Fruit fly (Drosophila melanogaster) whole organism, embryonic: Measurements from ENCODE around the gene Moe.

Experiments
- Ada2b ChIP-seq: fragments of 200-800 bp; sonication (Bioruptor generic); IDR thresholded peaks from 2 replicates; pipeline ENCODE4 v1.3.6; 2022; ENCODE audit warnings: missing biosample characterization, missing genetic modification characterization
- B-H2 ChIP-seq: fragments of 200-800 bp; sonication (Bioruptor generic); optimal IDR thresholded peaks from 2 replicates; lab custom pipeline; 2018; ENCODE audit warnings: missing biosample characterization, mild to moderate bottlenecking, missing genetic modification characterization
- CG1024 ChIP-seq: fragments of 200-800 bp; sonication (Bioruptor generic); IDR thresholded peaks from 2 replicates; pipeline ENCODE4 v1.3.6; 2022; ENCODE audit warnings: missing biosample characterization, missing genetic modification characterization
- CG10267 ChIP-seq: fragments of 200-800 bp; sonication (Bioruptor generic); optimal IDR thresholded peaks from 2 replicates; lab custom pipeline; 2018; ENCODE audit warnings: missing biosample characterization, mild to moderate bottlenecking, missing genetic modification characterization, moderate library complexity
- CG10366 ChIP-seq: fragments of 200-800 bp; sonication (Bioruptor generic); IDR thresholded peaks from 2 replicates; pipeline ENCODE4 v1.3.6; 2022; ENCODE audit warnings: missing biosample characterization, missing genetic modification characterization
- CG10431 ChIP-seq: fragments of 200-800 bp; sonication (Bioruptor generic); optimal IDR thresholded peaks from 3 replicates; lab custom pipeline; 2018; ENCODE audit warnings: missing biosample characterization, mild to moderate bottlenecking, missing genetic modification characterization
- CG11093 ChIP-seq: fragments of 200-800 bp; sonication (Bioruptor generic); IDR thresholded peaks from 3 replicates; pipeline ENCODE4 v1.3.6; 2022; ENCODE audit warnings: missing biosample characterization, missing genetic modification characterization
- CG11504 ChIP-seq: fragments of 200-800 bp; sonication (Bioruptor generic); optimal IDR thresholded peaks from 3 replicates; lab custom pipeline; 2019; ENCODE audit warnings: missing biosample characterization, mild to moderate bottlenecking, missing genetic modification characterization, moderate library complexity
- CG12391 ChIP-seq: fragments of 200-800 bp; sonication (Bioruptor generic); optimal IDR thresholded peaks from 3 replicates; lab custom pipeline; 2018; ENCODE audit warnings: missing biosample characterization, mild to moderate bottlenecking, missing genetic modification characterization, moderate library complexity
- CG14014 ChIP-seq: fragments of 200-800 bp; sonication (Bioruptor generic); IDR thresholded peaks from 2 replicates; pipeline ENCODE4 v1.3.6; 2022; ENCODE audit warnings: missing biosample characterization, missing genetic modification characterization
- CG14667 ChIP-seq: fragments of 200-800 bp; sonication (Bioruptor generic); IDR thresholded peaks from 2 replicates; pipeline ENCODE4 v1.3.6; 2022; ENCODE audit warnings: missing biosample characterization, missing genetic modification characterization
- CG1603 ChIP-seq: fragments of 200-800 bp; sonication (Bioruptor generic); optimal IDR thresholded peaks from 2 replicates; lab custom pipeline; 2019; ENCODE audit warnings: missing biosample characterization, mild to moderate bottlenecking, missing genetic modification characterization, moderate library complexity
- CG17328 ChIP-seq: fragments of 200-800 bp; sonication (Bioruptor generic); IDR thresholded peaks from 2 replicates; pipeline ENCODE4 v1.3.6; 2022; ENCODE audit warnings: missing biosample characterization, missing genetic modification characterization
- CG17361 ChIP-seq: fragments of 200-800 bp; sonication (Bioruptor generic); IDR thresholded peaks from 3 replicates; pipeline ENCODE4 v1.3.6; 2022; ENCODE audit warnings: missing biosample characterization, missing genetic modification characterization
- CG17802 ChIP-seq: fragments of 200-800 bp; sonication (Bioruptor generic); optimal IDR thresholded peaks from 2 replicates; lab custom pipeline; 2018; ENCODE audit warnings: missing biosample characterization, mild to moderate bottlenecking, missing genetic modification characterization, moderate library complexity
- CG17912 ChIP-seq: fragments of 200-800 bp; sonication (Bioruptor generic); optimal IDR thresholded peaks from 2 replicates; lab custom pipeline; 2018; ENCODE audit warnings: missing biosample characterization, mild to moderate bottlenecking, missing genetic modification characterization
- CG2129 ChIP-seq: fragments of 200-800 bp; sonication (Bioruptor generic); IDR thresholded peaks from 2 replicates; pipeline ENCODE4 v1.3.6; 2022; ENCODE audit warnings: missing biosample characterization, missing genetic modification characterization; ENCODE audit not compliant: partially characterized antibody
- CG2199 ChIP-seq: fragments of 200-800 bp; sonication (Bioruptor generic); IDR thresholded peaks from 3 replicates; pipeline ENCODE4 v1.3.6; 2022; ENCODE audit warnings: missing biosample characterization, missing genetic modification characterization
- CG31441 ChIP-seq: fragments of 200-800 bp; sonication (Bioruptor generic); IDR thresholded peaks from 2 replicates; pipeline ENCODE4 v1.3.6; 2022; ENCODE audit warnings: missing biosample characterization, missing genetic modification characterization
- CG32772 ChIP-seq: fragments of 200-800 bp; sonication (Bioruptor generic); IDR thresholded peaks from 2 replicates; pipeline ENCODE4 v1.3.6; 2022; ENCODE audit warnings: missing biosample characterization, missing genetic modification characterization
- CG4404 ChIP-seq: fragments of 200-800 bp; sonication (Bioruptor generic); IDR thresholded peaks from 2 replicates; pipeline ENCODE4 v1.3.6; 2022; ENCODE audit warnings: missing biosample characterization, missing genetic modification characterization
- CG7963 ChIP-seq: fragments of 200-800 bp; sonication (Bioruptor generic); IDR thresholded peaks from 3 replicates; pipeline ENCODE4 v1.3.6; 2022; ENCODE audit warnings: missing biosample characterization, missing genetic modification characterization; ENCODE audit not compliant: partially characterized antibody
- CG8388 ChIP-seq: fragments of 200-800 bp; sonication (Bioruptor generic); optimal IDR thresholded peaks from 2 replicates; lab custom pipeline; 2019; ENCODE audit warnings: missing biosample characterization, mild to moderate bottlenecking, missing genetic modification characterization, moderate library complexity
- CG9797 ChIP-seq: fragments of 200-800 bp; sonication (Bioruptor generic); optimal IDR thresholded peaks from 3 replicates; lab custom pipeline; 2018; ENCODE audit warnings: missing biosample characterization, mild to moderate bottlenecking, missing genetic modification characterization
- D ChIP-seq, 2 experiments: fragments of 200-800 bp in 1 of 2; fragments of >200 bp in 1 of 2; sonication (Bioruptor generic) in 1 of 2; optimal IDR thresholded peaks; 2 replicates in 1 of 2; 3 replicates in 1 of 2; lab custom pipeline; 2017; ENCODE audit warnings: mild to moderate bottlenecking in 1 of 2, missing biosample characterization in 1 of 2, missing genetic modification characterization in 1 of 2, missing genetic modification reagents in 1 of 2
- Ets65A ChIP-seq: fragments of 200-800 bp; sonication (Bioruptor generic); peaks from one replicate; lab custom pipeline; 2016; ENCODE audit warnings: missing biosample characterization, missing genetic modification characterization
- GATAe ChIP-seq: fragments of 200-800 bp; sonication (Bioruptor generic); conservative IDR thresholded peaks from 2 replicates; pipeline ENCODE4 v1.3.6; 2022; ENCODE audit warnings: missing biosample characterization, missing genetic modification characterization
- Gug ChIP-seq: fragments of 200-800 bp; sonication (Bioruptor generic); IDR thresholded peaks from 4 replicates; pipeline ENCODE4 v1.3.6; 2022; ENCODE audit warnings: missing biosample characterization, missing genetic modification characterization
- HLH3B ChIP-seq: fragments of 200-800 bp; sonication (Bioruptor generic); IDR thresholded peaks from 2 replicates; pipeline ENCODE4 v1.3.6; 2022; ENCODE audit warnings: missing biosample characterization, missing genetic modification characterization
- Lpt ChIP-seq: fragments of >200 bp; optimal IDR thresholded peaks from 2 replicates; lab custom pipeline; 2018; ENCODE audit warnings: missing biosample characterization, missing genetic modification characterization
- Myb ChIP-seq: fragments of 200-800 bp; sonication (Bioruptor generic); optimal IDR thresholded peaks from 2 replicates; lab custom pipeline; 2016; ENCODE audit warnings: missing biosample characterization, missing genetic modification characterization
- NFAT ChIP-seq: fragments of 200-800 bp; sonication (Bioruptor generic); IDR thresholded peaks from 2 replicates; pipeline ENCODE4 v1.3.6; 2022; ENCODE audit warnings: missing biosample characterization, missing genetic modification characterization
- Nf-YA ChIP-seq: fragments of 200-800 bp; sonication (Bioruptor generic); IDR thresholded peaks from 2 replicates; pipeline ENCODE4 v1.3.6; 2022; ENCODE audit warnings: missing biosample characterization, missing genetic modification characterization
- Ptx1 ChIP-seq: fragments of 200-800 bp; sonication (Bioruptor generic); IDR thresholded peaks from 2 replicates; pipeline ENCODE4 v1.3.6; 2022; ENCODE audit warnings: missing biosample characterization, missing genetic modification characterization
- Side ChIP-seq: fragments of 200-800 bp; sonication (Bioruptor generic); optimal IDR thresholded peaks from 2 replicates; lab custom pipeline; 2016; ENCODE audit warnings: missing biosample characterization, missing genetic modification characterization
- ara ChIP-seq: fragments of 200-800 bp; sonication (Bioruptor generic); IDR thresholded peaks from 2 replicates; pipeline ENCODE4 v1.3.6; 2022; ENCODE audit warnings: missing biosample characterization, missing genetic modification characterization
- bsh ChIP-seq, 2 experiments: fragments of 200-800 bp; sonication (Bioruptor generic); optimal IDR thresholded peaks; 2 replicates each; lab custom pipeline; 2017 to 2018; ENCODE audit warnings: mild to moderate bottlenecking in 2 of 2, missing biosample characterization in 2 of 2, missing genetic modification characterization in 2 of 2, moderate library complexity in 1 of 2
- chinmo ChIP-seq: fragments of 200-800 bp; sonication (Bioruptor generic); IDR thresholded peaks from 4 replicates; pipeline ENCODE4 v1.3.6; 2022; ENCODE audit warnings: missing biosample characterization, missing genetic modification characterization; ENCODE audit not compliant: partially characterized antibody
- ci ChIP-seq: fragments of 200-800 bp; sonication (Bioruptor generic); IDR thresholded peaks from 3 replicates; pipeline ENCODE4 v1.3.6; 2022; ENCODE audit warnings: missing biosample characterization, missing genetic modification characterization
- fd96Cb ChIP-seq: fragments of 200-800 bp; sonication (Bioruptor generic); optimal IDR thresholded peaks from 2 replicates; lab custom pipeline; 2018; ENCODE audit warnings: missing biosample characterization, mild to moderate bottlenecking, missing genetic modification characterization, moderate library complexity
- gem ChIP-seq: fragments of 200-800 bp; sonication (Bioruptor generic); optimal IDR thresholded peaks from 2 replicates; lab custom pipeline; 2019; ENCODE audit warnings: missing biosample characterization, mild to moderate bottlenecking, missing genetic modification characterization, moderate library complexity
- grau ChIP-seq: fragments of 200-800 bp; optimal IDR thresholded peaks from 3 replicates; lab custom pipeline; 2019; ENCODE audit warnings: missing biosample characterization, mild to moderate bottlenecking, missing genetic modification characterization, moderate library complexity
- her ChIP-seq: fragments of 200-800 bp; sonication (Bioruptor generic); optimal IDR thresholded peaks from 2 replicates; lab custom pipeline; 2016; ENCODE audit warnings: missing biosample characterization, missing genetic modification characterization
- jumu ChIP-seq: fragments of 200-800 bp; sonication (Bioruptor generic); optimal IDR thresholded peaks from 3 replicates; lab custom pipeline; 2016; ENCODE audit warnings: missing biosample characterization, missing genetic modification characterization
- phol ChIP-seq: fragments of 200-800 bp; sonication (Bioruptor generic); optimal IDR thresholded peaks from 3 replicates; lab custom pipeline; 2018; ENCODE audit warnings: missing biosample characterization, mild to moderate bottlenecking, missing genetic modification characterization, moderate library complexity
- pnt ChIP-seq: fragments of 200-800 bp; sonication (Bioruptor generic); optimal IDR thresholded peaks from 3 replicates; lab custom pipeline; 2016; ENCODE audit warnings: missing biosample characterization, missing genetic modification characterization
- ro ChIP-seq: fragments of 200-800 bp; sonication (Bioruptor generic); IDR thresholded peaks from 2 replicates; pipeline ENCODE4 v1.3.6; 2022; ENCODE audit warnings: missing biosample characterization, missing genetic modification characterization
- scrt ChIP-seq: fragments of 200-800 bp; sonication (Bioruptor generic); optimal IDR thresholded peaks from 2 replicates; lab custom pipeline; 2018; ENCODE audit warnings: missing biosample characterization, mild to moderate bottlenecking, missing genetic modification characterization, moderate library complexity
- sens ChIP-seq: fragments of 200-800 bp; sonication (Bioruptor generic); peaks from one replicate; lab custom pipeline; 2016; ENCODE audit warnings: missing biosample characterization, missing genetic modification characterization
- zfh1 ChIP-seq: fragments of 200-800 bp; sonication (Bioruptor generic); IDR thresholded peaks from 3 replicates; pipeline ENCODE4 v1.3.6; 2022; ENCODE audit warnings: missing biosample characterization, missing genetic modification characterization

The Moe gene

DNA sequence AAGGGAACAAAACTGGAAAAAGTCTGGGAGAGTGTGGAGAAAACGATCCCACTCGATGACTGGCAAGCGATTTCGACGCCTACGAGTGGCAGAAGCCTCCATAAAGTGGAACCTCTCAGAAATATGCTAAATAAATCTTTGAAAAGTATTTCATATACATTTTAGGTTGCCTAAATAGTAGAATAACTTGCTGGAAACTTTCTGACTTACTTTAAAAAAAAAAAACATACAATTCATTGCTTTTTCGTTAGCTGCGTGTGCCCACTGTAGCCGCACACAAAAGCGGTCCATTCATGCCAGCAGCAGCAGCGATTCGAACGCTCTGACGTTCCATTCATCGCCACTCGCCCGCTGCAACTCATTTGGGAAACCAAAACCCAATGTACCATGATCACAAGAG lies 63.0 kb downstream of the Moe start (continued):
- TF ChIP-seq pnt (GFP tag; lab: Kevin White, UChicago) = peak; percentile 27
- no peak for TF ChIP-seq NFAT (GFP tag; lab: Robert Waterston, UW)
- peak; percentile 19 for TF ChIP-seq phol (tag; lab: Kevin White, UChicago)
- peak; percentile 84 for TF ChIP-seq Ets65A (GFP tag; lab: Kevin White, UChicago)
- TF ChIP-seq fd96Cb = peak; percentile 35
- TF ChIP-seq CG14014 (GFP tag; lab: Robert Waterston, UW) = no peak
- TF ChIP-seq CG8388 (GFP tag; lab: Kevin White, UChicago) = peak; percentile 3
- TF ChIP-seq CG10366 (GFP tag; lab: Robert Waterston, UW) = peak; percentile 25; the same call in 1 of the 2 replicates
- TF ChIP-seq CG17328 (GFP tag; lab: Robert Waterston, UW) = peak; percentile 42; the same call in 1 of the 2 replicates
- TF ChIP-seq Myb (GFP tag; lab: Kevin White, UChicago) = no peak
- TF ChIP-seq CG1024 (GFP tag; lab: Robert Waterston, UW) = 0 out of 2 replicates have a peak, but pooled peaks have one; percentile 30
- 0 out of 2 replicates have a peak, but pooled peaks have one; percentile 11 for TF ChIP-seq Ada2b
- peak; percentile 92 for TF ChIP-seq sens (GFP tag; lab: Kevin White, UChicago)
- TF ChIP-seq Side (GFP tag; lab: Kevin White, UChicago) = no peak
- TF ChIP-seq CG11093 = peak; percentile 38; the same call in 1 of the 3 replicates
- TF ChIP-seq gem (tag; lab: Kevin White, UChicago) = peak; percentile 41
- no peak for TF ChIP-seq CG17912 (GFP tag; lab: Kevin White, UChicago)
- TF ChIP-seq Lpt = no peak
- TF ChIP-seq scrt (GFP tag; lab: Kevin White, UChicago) = no peak
- peak; percentile 54 for TF ChIP-seq CG11504
- peak; percentile 10 for TF ChIP-seq CG10267 (tag; lab: Kevin White, UChicago)
- peak; percentile 18 for TF ChIP-seq CG12391 (tag; lab: Kevin White, UChicago)
- TF ChIP-seq CG2129 = no peak
- TF ChIP-seq Ptx1 (GFP tag; lab: Robert Waterston, UW) = peak; percentile 40
- TF ChIP-seq CG2199 (GFP tag; lab: Robert Waterston, UW) = no peak
- TF ChIP-seq CG17802 (tag; lab: Kevin White, UChicago) = no peak
- no peak for TF ChIP-seq D (optimal IDR thresholded peaks at IDR 0.05; lab: Kevin White, UChicago)
- TF ChIP-seq D (GFP tag; optimal IDR thresholded peaks at IDR 0.05; lab: Kevin White, UChicago) = peak; percentile 25
- TF ChIP-seq CG17361 (GFP tag; lab: Robert Waterston, UW) = peak; percentile 42; the same call in 2 of the 3 replicates
- TF ChIP-seq grau (tag; lab: Kevin White, UChicago) = peak; percentile 67
- peak; percentile 72; the same call in 1 of the 3 replicates for TF ChIP-seq zfh1 (GFP tag; lab: Robert Waterston, UW)
- no peak for TF ChIP-seq CG10431 (GFP tag; lab: Kevin White, UChicago)
- peak in 1 of 2 experiments; percentile 56 for TF ChIP-seq bsh (GFP tag; optimal IDR thresholded peaks at IDR 0.05; lab: Kevin White, UChicago)
- TF ChIP-seq CG9797 = no peak
- peak; percentile 56; the same call in 1 of the 2 replicates for TF ChIP-seq HLH3B (GFP tag; lab: Robert Waterston, UW)
- TF ChIP-seq GATAe = no peak
- TF ChIP-seq Nf-YA (GFP tag; lab: Robert Waterston, UW) = 0 out of 2 replicates have a peak, but pooled peaks have one; percentile 21
- TF ChIP-seq CG31441 = peak; percentile 30; the same call in 1 of the 2 replicates
- no peak for TF ChIP-seq ro (GFP tag; lab: Robert Waterston, UW)
- peak; percentile 34; the same call in 2 of the 4 replicates for TF ChIP-seq Gug (GFP tag; lab: Robert Waterston, UW)
- TF ChIP-seq ara = peak; percentile 58; the same call in 1 of the 2 replicates
- TF ChIP-seq chinmo (GFP tag; lab: Robert Waterston, UW) = no peak
- peak; percentile 48; the same call in 1 of the 2 replicates for TF ChIP-seq CG4404 (GFP tag; lab: Robert Waterston, UW)
- peak; percentile 7 for TF ChIP-seq jumu
- no peak for TF ChIP-seq CG7963
- 0 out of 2 replicates have a peak, but pooled peaks have one; percentile 26 for TF ChIP-seq CG14667 (GFP tag; lab: Robert Waterston, UW)
- TF ChIP-seq her (GFP tag; lab: Kevin White, UChicago) = no peak
- no peak for TF ChIP-seq B-H2
- peak; percentile 50; the same call in 1 of the 2 replicates for TF ChIP-seq CG32772
- TF ChIP-seq CG1603 = peak; percentile 4
- TF ChIP-seq ci (GFP tag; lab: Robert Waterston, UW) = peak; percentile 76
